Fruit fly (Drosophila melanogaster) whole organism, embryonic: ENCODE data around the gene CG42495.
A peak's percentile ranks its signal among the peaks of the same experiment; 100 is the strongest.

Experiments used
- Ada2b ChIP-seq: fragments of 200-800 bp; sonication (Bioruptor generic); IDR thresholded peaks from 2 replicates; pipeline ENCODE4 v1.3.6; 2022; ENCODE audit warnings: missing biosample characterization, missing genetic modification characterization
- CG10462 ChIP-seq: fragments of 200-800 bp; sonication (Bioruptor generic); optimal IDR thresholded peaks from 2 replicates; lab custom pipeline; 2016; ENCODE audit warnings: missing biosample characterization, missing genetic modification characterization
- CG10654 ChIP-seq: fragments of 200-800 bp; sonication (Bioruptor generic); optimal IDR thresholded peaks from 2 replicates; lab custom pipeline; 2016; ENCODE audit warnings: missing biosample characterization, missing genetic modification characterization
- CG12769 ChIP-seq: fragments of 200-800 bp; sonication (Bioruptor generic); optimal IDR thresholded peaks from 2 replicates; lab custom pipeline; 2019; ENCODE audit warnings: missing biosample characterization, mild to moderate bottlenecking, missing genetic modification characterization, moderate library complexity
- CG14710 ChIP-seq: fragments of 200-800 bp; sonication (Bioruptor generic); optimal IDR thresholded peaks from 3 replicates; lab custom pipeline; 2019; ENCODE audit warnings: missing biosample characterization, mild to moderate bottlenecking, missing genetic modification characterization, moderate library complexity
- CG14860 ChIP-seq: fragments of 200-800 bp; sonication (Bioruptor generic); IDR thresholded peaks from 3 replicates; pipeline ENCODE4 v1.3.6; 2022; ENCODE audit warnings: missing biosample characterization, missing genetic modification characterization; ENCODE audit not compliant: partially characterized antibody
- CG15479 ChIP-seq: fragments of 200-800 bp; sonication (Bioruptor generic); optimal IDR thresholded peaks from 3 replicates; lab custom pipeline; 2019; ENCODE audit warnings: missing biosample characterization, mild to moderate bottlenecking, missing genetic modification characterization, moderate library complexity
- CG15601 ChIP-seq: fragments of 200-800 bp; sonication (Bioruptor generic); optimal IDR thresholded peaks from 3 replicates; lab custom pipeline; 2019; ENCODE audit warnings: missing biosample characterization, mild to moderate bottlenecking, missing genetic modification characterization, moderate library complexity
- CG1603 ChIP-seq: fragments of 200-800 bp; sonication (Bioruptor generic); optimal IDR thresholded peaks from 2 replicates; lab custom pipeline; 2019; ENCODE audit warnings: missing biosample characterization, mild to moderate bottlenecking, missing genetic modification characterization, moderate library complexity
- CG16779 ChIP-seq: fragments of 200-800 bp; sonication (Bioruptor generic); IDR thresholded peaks from 2 replicates; pipeline ENCODE4 v1.3.6; 2022; ENCODE audit warnings: missing biosample characterization, missing genetic modification characterization
- CG18262 ChIP-seq: fragments of 200-800 bp; optimal IDR thresholded peaks from 3 replicates; lab custom pipeline; 2019; ENCODE audit warnings: missing biosample characterization, mild to moderate bottlenecking, missing genetic modification characterization, moderate library complexity
- CG1832 ChIP-seq: fragments of 200-800 bp; sonication (Bioruptor generic); optimal IDR thresholded peaks from 2 replicates; lab custom pipeline; 2017; ENCODE audit warnings: missing biosample characterization, mild to moderate bottlenecking, missing genetic modification characterization, inconsistent platforms
- CG18476 ChIP-seq: fragments of 200-800 bp; sonication (Bioruptor generic); optimal IDR thresholded peaks from 2 replicates; lab custom pipeline; 2016; ENCODE audit warnings: missing biosample characterization, mild to moderate bottlenecking, missing genetic modification characterization
- CG32532 ChIP-seq: fragments of 200-800 bp; sonication (Bioruptor generic); IDR thresholded peaks from 2 replicates; pipeline ENCODE4 v1.3.6; 2022; ENCODE audit warnings: missing biosample characterization, missing genetic modification characterization
- CG32767 ChIP-seq: fragments of 200-800 bp; sonication (Bioruptor generic); IDR thresholded peaks from 2 replicates; pipeline ENCODE4 v1.3.6; 2022; ENCODE audit warnings: missing biosample characterization, missing genetic modification characterization
- CG32772 ChIP-seq: fragments of 200-800 bp; sonication (Bioruptor generic); IDR thresholded peaks from 2 replicates; pipeline ENCODE4 v1.3.6; 2022; ENCODE audit warnings: missing biosample characterization, missing genetic modification characterization
- CG33213 ChIP-seq: fragments of 200-800 bp; sonication (Bioruptor generic); optimal IDR thresholded peaks from 3 replicates; lab custom pipeline; 2016; ENCODE audit warnings: missing biosample characterization, missing genetic modification characterization
- CG34422 ChIP-seq: fragments of 200-800 bp; sonication (Bioruptor generic); IDR thresholded peaks from 3 replicates; pipeline ENCODE4 v1.3.6; 2022; ENCODE audit warnings: missing biosample characterization, missing genetic modification characterization
- CG3838 ChIP-seq: fragments of 200-800 bp; sonication (Bioruptor generic); optimal IDR thresholded peaks from 3 replicates; lab custom pipeline; 2016; ENCODE audit warnings: missing biosample characterization, missing genetic modification characterization
- CG5245 ChIP-seq: fragments of 200-800 bp; sonication (Bioruptor generic); optimal IDR thresholded peaks from 3 replicates; lab custom pipeline; 2016; ENCODE audit warnings: missing biosample characterization, missing genetic modification characterization
- CG8478 ChIP-seq: fragments of >200 bp; optimal IDR thresholded peaks from 2 replicates; lab custom pipeline; 2018
- CG9817 ChIP-seq: fragments of 200-800 bp; sonication (Bioruptor generic); optimal IDR thresholded peaks from 2 replicates; lab custom pipeline; 2018; ENCODE audit warnings: missing biosample characterization, mild to moderate bottlenecking, missing genetic modification characterization, moderate library complexity
- CkIIα-i1 ChIP-seq: fragments of 200-800 bp; sonication (Bioruptor generic); IDR thresholded peaks from 2 replicates; pipeline ENCODE4 v1.3.6; 2022; ENCODE audit warnings: missing biosample characterization, missing genetic modification characterization
- D ChIP-seq, 2 experiments: fragments of 200-800 bp in 1 of 2; fragments of >200 bp in 1 of 2; sonication (Bioruptor generic) in 1 of 2; optimal IDR thresholded peaks; 2 replicates in 1 of 2; 3 replicates in 1 of 2; lab custom pipeline; 2017; ENCODE audit warnings: mild to moderate bottlenecking in 1 of 2, missing biosample characterization in 1 of 2, missing genetic modification characterization in 1 of 2, missing genetic modification reagents in 1 of 2
- D19B ChIP-seq: fragments of 200-800 bp; sonication (Bioruptor generic); optimal IDR thresholded peaks from 2 replicates; lab custom pipeline; 2017; ENCODE audit warnings: missing biosample characterization, mild to moderate bottlenecking, missing genetic modification characterization
- Dip2 ChIP-seq: fragments of 200-800 bp; sonication (Bioruptor generic); IDR thresholded peaks from 2 replicates; pipeline ENCODE4 v1.3.6; 2022; ENCODE audit warnings: missing biosample characterization, missing genetic modification characterization
- Dip3 ChIP-seq: fragments of 200-800 bp; sonication (Bioruptor generic); optimal IDR thresholded peaks from 3 replicates; lab custom pipeline; 2016; ENCODE audit warnings: missing biosample characterization, missing genetic modification characterization
- Dp ChIP-seq: fragments of 200-800 bp; sonication (Bioruptor generic); optimal IDR thresholded peaks from 2 replicates; lab custom pipeline; 2018; ENCODE audit warnings: missing biosample characterization, mild to moderate bottlenecking, missing genetic modification characterization, moderate library complexity
- E2f2 ChIP-seq: fragments of 200-800 bp; sonication (Bioruptor generic); IDR thresholded peaks from 2 replicates; pipeline ENCODE4 v1.3.6; 2022; ENCODE audit warnings: missing biosample characterization, missing genetic modification characterization
- Hsf ChIP-seq: fragments of 200-800 bp; sonication (Bioruptor generic); optimal IDR thresholded peaks from 3 replicates; lab custom pipeline; 2016; ENCODE audit warnings: missing biosample characterization, missing genetic modification characterization
- Lpt ChIP-seq: fragments of >200 bp; optimal IDR thresholded peaks from 2 replicates; lab custom pipeline; 2018; ENCODE audit warnings: missing biosample characterization, missing genetic modification characterization
- MTF-1 ChIP-seq: fragments of 200-800 bp; sonication (Bioruptor generic); optimal IDR thresholded peaks from 2 replicates; lab custom pipeline; 2018; ENCODE audit warnings: missing biosample characterization, mild to moderate bottlenecking, missing genetic modification characterization, borderline replicate concordance
- NC2β ChIP-seq: fragments of 200-800 bp; sonication (Bioruptor generic); optimal IDR thresholded peaks from 2 replicates; lab custom pipeline; 2016; ENCODE audit warnings: missing biosample characterization, missing genetic modification characterization
- Opbp ChIP-seq: fragments of 200-800 bp; sonication (Bioruptor generic); IDR thresholded peaks from 3 replicates; pipeline ENCODE4 v1.3.6; 2022; ENCODE audit warnings: missing biosample characterization, missing genetic modification characterization; ENCODE audit not compliant: partially characterized antibody
- Ravus ChIP-seq: fragments of 200-800 bp; sonication (Bioruptor generic); IDR thresholded peaks from 2 replicates; pipeline ENCODE4 v1.3.6; 2022; ENCODE audit warnings: missing biosample characterization, missing genetic modification characterization
- Sox102F ChIP-seq: fragments of 200-800 bp; sonication (Bioruptor generic); optimal IDR thresholded peaks from 2 replicates; lab custom pipeline; 2018; ENCODE audit warnings: missing biosample characterization, mild to moderate bottlenecking, missing genetic modification characterization, moderate library complexity
- Stat92E ChIP-seq, 3 experiments: fragments of >200 bp in 2 of 3; fragments of 200-800 bp in 1 of 3; sonication (Bioruptor generic) in 1 of 3; optimal IDR thresholded peaks; 2 replicates each; lab custom pipeline; 2017 to 2019; ENCODE audit warnings: missing biosample characterization in 3 of 3, missing genetic modification characterization in 3 of 3, mild to moderate bottlenecking in 1 of 3, moderate library complexity in 1 of 3
- Tbp ChIP-seq: fragments of >200 bp; optimal IDR thresholded peaks from 2 replicates; lab custom pipeline; 2018; ENCODE audit warnings: missing biosample characterization, missing genetic modification characterization
- ase ChIP-seq: fragments of 200-800 bp; sonication (Bioruptor generic); IDR thresholded peaks from 3 replicates; pipeline ENCODE4 v1.3.6; 2022; ENCODE audit warnings: missing biosample characterization, missing genetic modification characterization
- corto ChIP-seq: fragments of 200-800 bp; sonication (Bioruptor generic); optimal IDR thresholded peaks from 2 replicates; lab custom pipeline; 2016; ENCODE audit warnings: missing biosample characterization, mild to moderate bottlenecking, missing genetic modification characterization, moderate library complexity
- en ChIP-seq: fragments of 200-800 bp; sonication (Bioruptor generic); optimal IDR thresholded peaks from 2 replicates; lab custom pipeline; 2016; ENCODE audit warnings: missing biosample characterization, missing genetic modification characterization
- fd102C ChIP-seq: fragments of 200-800 bp; sonication (Bioruptor generic); optimal IDR thresholded peaks from 2 replicates; lab custom pipeline; 2018; ENCODE audit warnings: missing biosample characterization, mild to moderate bottlenecking, missing genetic modification characterization, moderate library complexity
- fd96Cb ChIP-seq: fragments of 200-800 bp; sonication (Bioruptor generic); optimal IDR thresholded peaks from 2 replicates; lab custom pipeline; 2018; ENCODE audit warnings: missing biosample characterization, mild to moderate bottlenecking, missing genetic modification characterization, moderate library complexity
- luna ChIP-seq: fragments of 200-800 bp; sonication (Bioruptor generic); optimal IDR thresholded peaks from 2 replicates; lab custom pipeline; 2016; ENCODE audit warnings: missing biosample characterization, missing genetic modification characterization
- nom ChIP-seq: fragments of 200-800 bp; sonication (Bioruptor generic); optimal IDR thresholded peaks from 2 replicates; lab custom pipeline; 2017; ENCODE audit warnings: missing biosample characterization, missing genetic modification characterization, mild to moderate bottlenecking, moderate library complexity, missing genetic modification reagents
- pan ChIP-seq, 4 experiments: fragments of >200 bp in 3 of 4; fragments of 200-800 bp in 1 of 4; sonication (Bioruptor generic) in 1 of 4; optimal IDR thresholded peaks in 3 of 4; IDR thresholded peaks in 1 of 4; 2 replicates each; pipeline versions ENCODE4 v1.3.6 to Lab custom; 2017 to 2022; ENCODE audit warnings: missing biosample characterization in 2 of 4, missing genetic modification characterization in 2 of 4, mixed read lengths in 1 of 4
- tap ChIP-seq: fragments of 200-800 bp; optimal IDR thresholded peaks from 3 replicates; lab custom pipeline; 2019; ENCODE audit warnings: missing biosample characterization, mild to moderate bottlenecking, missing genetic modification characterization, moderate library complexity

The CG42495 gene

DNA sequence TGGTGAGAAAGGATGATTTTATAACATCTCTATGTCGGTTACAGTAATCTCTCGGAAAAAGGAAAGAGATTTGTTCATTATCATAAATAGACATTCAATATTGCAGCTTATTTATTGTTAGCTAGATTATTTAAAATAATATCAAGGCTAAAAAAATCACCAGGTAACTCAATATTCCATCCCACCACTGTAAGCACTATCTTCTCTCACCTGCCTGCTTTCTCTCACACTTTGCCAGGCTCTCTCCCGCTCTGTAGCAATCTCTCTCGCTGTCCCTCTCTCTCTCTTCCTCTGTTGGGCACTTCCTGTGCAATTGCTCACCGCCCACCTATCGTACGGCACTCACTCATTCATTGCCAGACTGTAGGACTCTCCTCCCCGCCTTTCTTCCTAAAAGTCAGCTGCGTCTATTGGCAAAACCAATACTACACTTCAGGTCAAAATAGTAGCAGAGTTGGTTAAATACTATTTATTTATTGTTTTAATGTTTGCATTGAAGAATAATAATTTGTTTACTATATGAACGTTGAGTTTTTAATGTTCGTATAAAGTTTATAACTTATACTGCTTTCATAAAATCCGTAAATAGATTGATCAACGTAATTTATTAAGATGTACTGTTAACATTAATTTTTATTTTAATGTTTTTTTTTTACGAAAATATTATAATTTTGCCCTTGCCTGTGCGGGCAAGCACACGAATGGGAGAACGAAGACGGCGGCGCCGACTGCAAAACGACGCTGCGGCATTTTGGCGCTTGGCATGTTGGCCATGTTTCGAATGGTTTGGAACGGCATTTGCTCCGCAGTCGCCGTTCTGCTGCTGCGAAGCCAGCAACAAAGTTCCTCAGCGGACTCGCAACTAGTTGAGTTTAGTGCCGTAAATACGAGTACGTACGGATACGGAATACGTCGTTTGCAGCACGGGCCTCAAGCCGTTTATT, 26.3 kb upstream of the CG42495 start (continued):
- TF ChIP-seq nom (GFP tag; lab: Kevin White, UChicago) (peak; percentile 38), CG14710 (tag; lab: Kevin White, UChicago) (peak; percentile 78), D19B (peak; percentile 86), NC2β (GFP tag; lab: Kevin White, UChicago) (peak; percentile 87), Lpt (GFP tag; lab: Kevin White, UChicago) (no peak), Dip3 (GFP tag; lab: Kevin White, UChicago) (peak; percentile 92), CG10462 (GFP tag; lab: Kevin White, UChicago) (peak; percentile 78), Sox102F (peak; percentile 93), CG33213 (peak; percentile 83), ase (peak; percentile 98), CG9817 (tag; lab: Kevin White, UChicago) (peak; percentile 87), Tbp (GFP tag; lab: Kevin White, UChicago) (no peak), CG10654 (GFP tag; lab: Kevin White, UChicago) (peak; percentile 78), pan (optimal IDR thresholded peaks at IDR 0.05; lab: Kevin White, UChicago) (no peak), pan (GFP tag; optimal IDR thresholded peaks at IDR 0.05 in 1 of 2, IDR thresholded peaks at IDR 0.05 in 1 of 2) (peak in 1 of 2 experiments; percentile 98), CG32772 (peak; percentile 98), CkIIα-i1 (GFP tag; lab: Robert Waterston, UW) (peak; percentile 90), Hsf (GFP tag; lab: Kevin White, UChicago) (peak; percentile 96), CG15601 (tag; lab: Kevin White, UChicago) (peak; percentile 67), Dp (GFP tag; lab: Kevin White, UChicago) (peak; percentile 0), CG14860 (GFP tag; lab: Robert Waterston, UW) (no peak), Stat92E (GFP tag; optimal IDR thresholded peaks at IDR 0.05; lab: Kevin White, UChicago) (no peak), fd102C (GFP tag; lab: Kevin White, UChicago) (no peak), E2f2 (GFP tag; lab: Robert Waterston, UW) (peak; percentile 79), CG3838 (GFP tag; lab: Kevin White, UChicago) (peak; percentile 74), CG1603 (tag; lab: Kevin White, UChicago) (peak; percentile 88), CG12769 (tag; lab: Kevin White, UChicago) (peak; percentile 99), corto (peak; percentile 46), en (GFP tag; lab: Kevin White, UChicago) (peak; percentile 52), CG32532 (GFP tag; lab: Robert Waterston, UW) (peak; percentile 99), D (optimal IDR thresholded peaks at IDR 0.05; lab: Kevin White, UChicago) (no peak), D (GFP tag; optimal IDR thresholded peaks at IDR 0.05; lab: Kevin White, UChicago) (peak; percentile 67), CG16779 (GFP tag; lab: Robert Waterston, UW) (peak; percentile 98), CG5245 (GFP tag; lab: Kevin White, UChicago) (peak; percentile 90), fd96Cb (tag; lab: Kevin White, UChicago) (peak; percentile 84), CG34422 (GFP tag; lab: Robert Waterston, UW) (peak; percentile 98), CG18476 (peak; percentile 76), Ada2b (GFP tag; lab: Robert Waterston, UW) (peak; percentile 99), MTF-1 (peak; percentile 72), CG8478 (lab: Kevin White, UChicago) (no peak), Opbp (no peak), CG18262 (tag; lab: Kevin White, UChicago) (peak; percentile 71), Ravus (GFP tag; lab: Robert Waterston, UW) (peak; percentile 94), CG32767 (GFP tag; lab: Robert Waterston, UW) (peak; percentile 91), Dip2 (GFP tag; lab: Robert Waterston, UW) (peak; percentile 64; the same call in 1 of the 2 replicates), tap (peak; percentile 76), luna (GFP tag; lab: Kevin White, UChicago) (peak; percentile 95), CG1832 (no peak), CG15479 (GFP tag; lab: Kevin White, UChicago) (peak; percentile 22)
